Worm (Caenorhabditis elegans) whole organism, L1 larva: Measurements from ENCODE around the gene srbc-37.

Experiments
- ama-1 ChIP-seq: fragments of 150-350 bp; optimal IDR thresholded peaks from 2 replicates; lab custom pipeline; 2014
- fos-1 ChIP-seq: fragments of 150-350 bp; optimal IDR thresholded peaks from 2 replicates; lab custom pipeline; 2014; ENCODE audit warnings: missing biosample characterization, missing genetic modification characterization
- lin-13 ChIP-seq: fragments of 150-350 bp; optimal IDR thresholded peaks from 2 replicates; lab custom pipeline; 2014; ENCODE audit warnings: missing biosample characterization, missing genetic modification reagents, missing genetic modification characterization
- lin-39 ChIP-seq: fragments of 150-350 bp; optimal IDR thresholded peaks from 2 replicates; lab custom pipeline; 2014; ENCODE audit warnings: missing biosample characterization, missing genetic modification reagents, missing genetic modification characterization
- lsy-2 ChIP-seq, 2 experiments: fragments of 150-350 bp; optimal IDR thresholded peaks; 2 replicates each; lab custom pipeline; 2014; ENCODE audit warnings: missing biosample characterization in 2 of 2, missing genetic modification characterization in 2 of 2
- nhr-77 ChIP-seq: fragments of 150-350 bp; optimal IDR thresholded peaks from 2 replicates; lab custom pipeline; 2014; ENCODE audit warnings: missing biosample characterization, missing genetic modification characterization
- pqm-1 ChIP-seq: sonication (generic microtip); optimal IDR thresholded peaks from 3 replicates; lab custom pipeline; 2017; ENCODE audit warnings: missing biosample characterization, missing genetic modification characterization
- snpc-4 ChIP-seq: fragments of 150-350 bp; optimal IDR thresholded peaks from 2 replicates; lab custom pipeline; 2014; ENCODE audit warnings: missing biosample characterization, missing genetic modification characterization

DNA sequence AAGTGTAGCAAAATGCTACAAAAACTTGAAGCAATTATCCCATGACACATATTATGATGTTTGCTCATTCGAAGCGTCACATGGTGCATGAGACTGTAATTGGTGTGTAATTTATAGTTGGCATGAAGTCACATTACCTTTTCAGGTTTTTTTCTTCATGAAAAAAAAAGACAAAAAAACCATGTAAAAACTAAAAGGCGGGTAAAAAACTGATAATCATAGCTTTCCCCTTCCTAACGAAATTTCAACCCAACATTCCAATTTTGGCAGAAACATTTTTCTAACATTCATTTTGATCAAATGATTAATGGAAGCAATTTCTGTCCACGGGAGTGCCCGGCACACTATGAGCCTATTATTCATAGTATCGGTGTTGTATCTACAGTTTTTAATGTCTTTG lies 45.7 kb downstream of the srbc-37 start, which contains the start of gene sri-4:
- TF ChIP-seq pqm-1 (tag; lab: Kevin White, UChicago) (no peak), lin-39 (tag; lab: Kevin White, UChicago) (no peak), snpc-4 (tag; lab: Kevin White, UChicago) (no peak), lin-13 (GFP tag; lab: Kevin White, UChicago) (no peak), fos-1 (tag; lab: Kevin White, UChicago) (no peak), nhr-77 (tag; lab: Kevin White, UChicago) (no peak), ama-1 (no peak), lsy-2 (tag; optimal IDR thresholded peaks at IDR 0.05; lab: Kevin White, UChicago) (no peak)
